Fruit fly (Drosophila melanogaster) whole organism, wandering third instar larva: ENCODE results near the gene CG31275.

Experiments used
- Abd-B ChIP-seq: fragments of >200 bp; optimal IDR thresholded peaks from 2 replicates; lab custom pipeline; 2017; ENCODE audit warnings: missing biosample characterization, missing genetic modification characterization
- CG32264 ChIP-seq: fragments of 200-800 bp; sonication (Bioruptor generic); optimal IDR thresholded peaks from 2 replicates; lab custom pipeline; 2016; ENCODE audit warnings: missing biosample characterization, missing genetic modification characterization
- CG9705 ChIP-seq: fragments of 200-800 bp; sonication (Bioruptor generic); optimal IDR thresholded peaks from 2 replicates; lab custom pipeline; 2018; ENCODE audit warnings: missing biosample characterization, mild to moderate bottlenecking, missing genetic modification characterization
- CrebA ChIP-seq: fragments of 200-800 bp; sonication (Bioruptor generic); optimal IDR thresholded peaks from 2 replicates; lab custom pipeline; 2016; ENCODE audit warnings: missing biosample characterization, mild to moderate bottlenecking, missing genetic modification characterization, borderline replicate concordance
- Dfd ChIP-seq: fragments of >200 bp; optimal IDR thresholded peaks from 2 replicates; lab custom pipeline; 2017; ENCODE audit warnings: missing biosample characterization, missing genetic modification characterization
- Dif ChIP-seq: fragments of 200-275, 200-300 bp; sonication (Bioruptor generic); optimal IDR thresholded peaks from 2 replicates; lab custom pipeline; 2018; ENCODE audit warnings: missing biosample characterization, missing genetic modification characterization; ENCODE audit not compliant: partially characterized antibody
- GATAd ChIP-seq: sonication (Bioruptor generic); optimal IDR thresholded peaks from 2 replicates; lab custom pipeline; 2016; ENCODE audit warnings: missing biosample characterization, missing genetic modification characterization
- HLH106 ChIP-seq: fragments of 200-800 bp; optimal IDR thresholded peaks from 3 replicates; lab custom pipeline; 2019; ENCODE audit warnings: missing biosample characterization, mild to moderate bottlenecking, missing genetic modification characterization, moderate library complexity
- Hnf4 ChIP-seq: fragments of 200-800 bp; sonication (Bioruptor generic); optimal IDR thresholded peaks from 2 replicates; lab custom pipeline; 2016; ENCODE audit warnings: missing biosample characterization, mild to moderate bottlenecking, missing genetic modification characterization
- Hr78 ChIP-seq: fragments of >200 bp; optimal IDR thresholded peaks from 2 replicates; lab custom pipeline; 2017; ENCODE audit warnings: missing biosample characterization, missing genetic modification characterization
- Hr83 ChIP-seq: fragments of 200-300 bp; sonication (Bioruptor generic); optimal IDR thresholded peaks from 2 replicates; lab custom pipeline; 2016; ENCODE audit warnings: missing biosample characterization, mild to moderate bottlenecking, missing genetic modification characterization, moderate library complexity; ENCODE audit not compliant: poor library complexity, severe bottlenecking
- Jra ChIP-seq: sonication (Bioruptor generic); optimal IDR thresholded peaks from 2 replicates; lab custom pipeline; 2016; ENCODE audit warnings: missing biosample characterization, missing genetic modification characterization
- Mio ChIP-seq: sonication (Bioruptor generic); optimal IDR thresholded peaks from 2 replicates; lab custom pipeline; 2016; ENCODE audit warnings: missing biosample characterization, missing genetic modification characterization
- Myc ChIP-seq: fragments of >200 bp; optimal IDR thresholded peaks from 2 replicates; lab custom pipeline; 2017
- N ChIP-seq: fragments of >200 bp; optimal IDR thresholded peaks from 2 replicates; lab custom pipeline; 2018; ENCODE audit warnings: missing biosample characterization, missing external identifiers, missing genetic modification characterization
- OdsH ChIP-seq: fragments of 200-800 bp; sonication (Bioruptor generic); optimal IDR thresholded peaks from 2 replicates; lab custom pipeline; 2016; ENCODE audit warnings: missing biosample characterization, mild to moderate bottlenecking, missing genetic modification characterization
- Rel ChIP-seq, 2 experiments: fragments of 200-800 bp; sonication (Bioruptor generic) in 1 of 2; optimal IDR thresholded peaks; 2 replicates in 1 of 2; 3 replicates in 1 of 2; lab custom pipeline; 2016 to 2019; ENCODE audit warnings: mild to moderate bottlenecking in 2 of 2, missing biosample characterization in 2 of 2, missing genetic modification characterization in 2 of 2, moderate library complexity in 1 of 2
- Sp1 ChIP-seq: fragments of 200-800 bp; sonication (Bioruptor generic); optimal IDR thresholded peaks from 3 replicates; lab custom pipeline; 2019; ENCODE audit warnings: missing biosample characterization, mild to moderate bottlenecking, missing genetic modification characterization, moderate library complexity
- Vsx2 ChIP-seq: fragments of 200-300, 225-300 bp; sonication (Bioruptor generic); optimal IDR thresholded peaks from 2 replicates; lab custom pipeline; 2018; ENCODE audit warnings: missing biosample characterization, missing genetic modification characterization; ENCODE audit not compliant: partially characterized antibody
- br ChIP-seq: fragments of 200-800 bp; sonication (Bioruptor generic); optimal IDR thresholded peaks from 2 replicates; lab custom pipeline; 2016; ENCODE audit warnings: missing biosample characterization, missing genetic modification characterization
- brk ChIP-seq: fragments of 200-800 bp; sonication (Bioruptor generic); optimal IDR thresholded peaks from 2 replicates; lab custom pipeline; 2016; ENCODE audit warnings: missing biosample characterization, mild to moderate bottlenecking, missing genetic modification characterization
- dl ChIP-seq, 2 experiments: fragments of 175-275, 200-275 bp in 1 of 2; fragments of 200-275 bp in 1 of 2; sonication (Bioruptor generic); optimal IDR thresholded peaks; lab custom pipeline; 2018; ENCODE audit warnings: mild to moderate bottlenecking in 2 of 2, missing biosample characterization in 2 of 2, missing genetic modification characterization in 2 of 2, moderate library complexity in 2 of 2; ENCODE audit not compliant: partially characterized antibody in 2 of 2, insufficient read depth in 1 of 2
- dmrt93B ChIP-seq: fragments of 200-800 bp; sonication (Bioruptor generic); optimal IDR thresholded peaks from 2 replicates; lab custom pipeline; 2018; ENCODE audit warnings: missing biosample characterization, mild to moderate bottlenecking, missing genetic modification characterization
- dsf ChIP-seq: sonication (Bioruptor generic); optimal IDR thresholded peaks from 2 replicates; lab custom pipeline; 2016; ENCODE audit warnings: missing biosample characterization, missing genetic modification characterization, borderline replicate concordance
- ey ChIP-seq: fragments of 200-800 bp; sonication (Bioruptor generic); optimal IDR thresholded peaks from 2 replicates; lab custom pipeline; 2016; ENCODE audit warnings: missing biosample characterization, missing genetic modification characterization
- foxo ChIP-seq, 2 experiments: fragments of 200-800 bp; sonication (Bioruptor generic); optimal IDR thresholded peaks; 2 replicates in 1 of 2; 3 replicates in 1 of 2; lab custom pipeline; 2016 to 2017; ENCODE audit warnings: missing biosample characterization in 2 of 2, missing genetic modification characterization in 2 of 2
- fru ChIP-seq: fragments of 200-800 bp; sonication (Bioruptor generic); optimal IDR thresholded peaks from 3 replicates; lab custom pipeline; 2016; ENCODE audit warnings: missing biosample characterization, mild to moderate bottlenecking, missing genetic modification characterization
- h ChIP-seq: fragments of 200-800 bp; sonication (Bioruptor generic); optimal IDR thresholded peaks from 3 replicates; lab custom pipeline; 2016; ENCODE audit warnings: missing biosample characterization, mild to moderate bottlenecking, missing genetic modification characterization
- jim ChIP-seq: fragments of 175-275, 200-325 bp; sonication (Bioruptor generic); optimal IDR thresholded peaks from 2 replicates; lab custom pipeline; 2016; ENCODE audit warnings: missing biosample characterization, mild to moderate bottlenecking, missing genetic modification characterization
- lola ChIP-seq: fragments of >200 bp; optimal IDR thresholded peaks from 2 replicates; lab custom pipeline; 2017; ENCODE audit warnings: missing biosample characterization, missing genetic modification characterization
- pan ChIP-seq: fragments of >200 bp; optimal IDR thresholded peaks from 2 replicates; lab custom pipeline; 2017
- psq ChIP-seq: fragments of 200-800 bp; sonication (Bioruptor generic); optimal IDR thresholded peaks from 3 replicates; lab custom pipeline; 2017; ENCODE audit warnings: missing biosample characterization, mild to moderate bottlenecking, missing genetic modification characterization, moderate library complexity
- rgr ChIP-seq: fragments of 200-800 bp; sonication (Bioruptor generic); optimal IDR thresholded peaks from 3 replicates; lab custom pipeline; 2016; ENCODE audit warnings: missing biosample characterization, mild to moderate bottlenecking, missing genetic modification characterization
- sage ChIP-seq: fragments of 200-800 bp; sonication (Bioruptor generic); optimal IDR thresholded peaks from 2 replicates; lab custom pipeline; 2016; ENCODE audit warnings: missing biosample characterization, mild to moderate bottlenecking, missing genetic modification characterization
- sv ChIP-seq: fragments of 200-800 bp; sonication (Bioruptor generic); optimal IDR thresholded peaks from 3 replicates; lab custom pipeline; 2016; ENCODE audit warnings: missing biosample characterization, missing genetic modification characterization
- tai ChIP-seq: sonication (Bioruptor generic); optimal IDR thresholded peaks from 2 replicates; lab custom pipeline; 2016; ENCODE audit warnings: missing biosample characterization, missing genetic modification characterization
- usp ChIP-seq: fragments of >200 bp; optimal IDR thresholded peaks from 2 replicates; lab custom pipeline; 2017; ENCODE audit warnings: missing biosample characterization, missing genetic modification characterization
- woc ChIP-seq: sonication (Bioruptor generic); optimal IDR thresholded peaks from 2 replicates; lab custom pipeline; 2016; ENCODE audit warnings: missing biosample characterization, mild to moderate bottlenecking, missing genetic modification characterization

Gene CG31275

dm6 chr3R:16751234-16751633 is at the start of gene CG31275:
Gene CG31275, minus strand, starts transcription at chr3R:16751334.
- TF ChIP-seq Sp1: no peak
- no peak for TF ChIP-seq Hr83 (GFP tag; lab: Kevin White, UChicago)
- no peak for TF ChIP-seq Myc
- TF ChIP-seq Dfd (GFP tag; lab: Kevin White, UChicago): no peak
- no peak for TF ChIP-seq woc (GFP tag; lab: Kevin White, UChicago)
- TF ChIP-seq Mio: no peak
- no peak for TF ChIP-seq usp (GFP tag; lab: Kevin White, UChicago)
- TF ChIP-seq foxo (GFP tag; optimal IDR thresholded peaks at IDR 0.05; lab: Kevin White, UChicago): no peak
- TF ChIP-seq dmrt93B (GFP tag; lab: Kevin White, UChicago): no peak
- no peak for TF ChIP-seq HLH106 (tag; lab: Kevin White, UChicago)
- TF ChIP-seq Rel (GFP tag; optimal IDR thresholded peaks at IDR 0.05; lab: Kevin White, UChicago): no peak
- TF ChIP-seq Rel (tag; optimal IDR thresholded peaks at IDR 0.05; lab: Kevin White, UChicago): no peak

- no peak for TF ChIP-seq woc (GFP tag; lab: Kevin White, UChicago)
- TF ChIP-seq HLH106 (tag; lab: Kevin White, UChicago): no peak
- no peak for TF ChIP-seq Rel (GFP tag; optimal IDR thresholded peaks at IDR 0.05; lab: Kevin White, UChicago)
- TF ChIP-seq Rel (tag; optimal IDR thresholded peaks at IDR 0.05; lab: Kevin White, UChicago): no peak
- no peak for TF ChIP-seq pan (lab: Kevin White, UChicago)
- TF ChIP-seq Hnf4 (GFP tag; lab: Kevin White, UChicago): no peak
- no peak for TF ChIP-seq h (GFP tag; lab: Kevin White, UChicago)
- TF ChIP-seq dsf: no peak
- no peak for TF ChIP-seq Hr78
Measured at dm6 chr3R:16800272-16800671, 49.1 kb upstream of the CG31275 start.

DNA sequence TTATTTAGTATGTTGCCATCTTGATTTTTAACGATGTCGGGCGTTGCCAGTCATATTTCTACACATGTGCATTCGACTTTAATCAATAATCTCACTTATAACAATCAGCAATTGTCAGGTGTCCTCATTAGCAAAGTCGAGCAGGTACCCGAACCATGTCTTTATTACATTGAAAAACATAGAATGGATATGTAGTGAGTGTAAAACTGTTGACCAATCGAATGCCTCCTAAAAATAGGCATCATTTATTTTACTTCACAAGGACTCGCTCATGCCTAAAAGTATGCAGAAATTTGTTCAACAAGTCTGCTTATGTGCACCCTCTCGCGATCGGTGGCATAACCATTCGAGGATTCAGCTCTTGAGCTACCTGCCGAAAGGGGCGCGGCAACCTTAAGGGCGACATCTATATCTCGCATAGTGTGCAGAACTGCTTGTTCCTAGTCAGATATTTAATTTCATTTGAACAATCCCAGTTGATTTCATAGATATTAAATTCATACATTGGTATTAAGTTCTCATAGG is 47.4 kb upstream of the CG31275 start:
- no peak for TF ChIP-seq Rel (GFP tag; optimal IDR thresholded peaks at IDR 0.05; lab: Kevin White, UChicago)
- TF ChIP-seq Rel (tag; optimal IDR thresholded peaks at IDR 0.05; lab: Kevin White, UChicago): no peak
- TF ChIP-seq N (GFP tag; lab: Kevin White, UChicago): no peak
- TF ChIP-seq usp (GFP tag; lab: Kevin White, UChicago): no peak
- peak; percentile 95 for TF ChIP-seq Myc
- TF ChIP-seq Abd-B (GFP tag; lab: Kevin White, UChicago): no peak
- peak; percentile 51 for TF ChIP-seq fru
- no peak for TF ChIP-seq Hr78
- peak; percentile 62 for TF ChIP-seq br
- peak; percentile 87 for TF ChIP-seq sv (GFP tag; lab: Kevin White, UChicago)
- TF ChIP-seq Vsx2: peak; percentile 91
- TF ChIP-seq CG9705: peak; percentile 48
- TF ChIP-seq ey: peak; percentile 33
- TF ChIP-seq Dif (GFP tag; lab: Kevin White, UChicago): peak; percentile 83
- TF ChIP-seq dsf: no peak
- TF ChIP-seq sage (GFP tag; lab: Kevin White, UChicago): no peak
- peak; percentile 23 for TF ChIP-seq Sp1
- TF ChIP-seq Hr83 (GFP tag; lab: Kevin White, UChicago): peak; percentile 14
- peak; percentile 63 for TF ChIP-seq rgr
- TF ChIP-seq foxo (GFP tag; optimal IDR thresholded peaks at IDR 0.05; lab: Kevin White, UChicago): peak in 1 of 2 experiments; percentile 71
- peak in 1 of 2 experiments; percentile 36 for TF ChIP-seq dl (GFP tag; optimal IDR thresholded peaks at IDR 0.05; lab: Kevin White, UChicago; ENCODE audit: insufficient read depth in 1 of 2, partially characterized antibody in 2 of 2)
- no peak for TF ChIP-seq GATAd (GFP tag; lab: Kevin White, UChicago)
- peak; percentile 53 for TF ChIP-seq OdsH
- TF ChIP-seq Hnf4 (GFP tag; lab: Kevin White, UChicago): peak; percentile 41
- no peak for TF ChIP-seq Mio
- TF ChIP-seq lola (GFP tag; lab: Kevin White, UChicago): no peak
- no peak for TF ChIP-seq brk (GFP tag; lab: Kevin White, UChicago)
- TF ChIP-seq HLH106 (tag; lab: Kevin White, UChicago): peak; percentile 42
- no peak for TF ChIP-seq CrebA
- peak; percentile 44 for TF ChIP-seq dmrt93B (GFP tag; lab: Kevin White, UChicago)
- TF ChIP-seq psq (GFP tag; lab: Kevin White, UChicago): peak; percentile 38
- TF ChIP-seq CG32264 (GFP tag; lab: Kevin White, UChicago): no peak
- TF ChIP-seq jim (GFP tag; lab: Kevin White, UChicago): no peak
- peak; percentile 13 for TF ChIP-seq tai (GFP tag; lab: Kevin White, UChicago)
- no peak for TF ChIP-seq Dfd (GFP tag; lab: Kevin White, UChicago)
- no peak for TF ChIP-seq woc (GFP tag; lab: Kevin White, UChicago)
- peak; percentile 47 for TF ChIP-seq h (GFP tag; lab: Kevin White, UChicago)
- TF ChIP-seq pan (lab: Kevin White, UChicago): no peak
- no peak for TF ChIP-seq Jra (GFP tag; lab: Kevin White, UChicago)
